Worm (Caenorhabditis elegans) whole organism, mixed stage, embryonic: ENCODE results near the gene F31B9.7.

Source experiments
- blmp-1 ChIP-seq: fragments of 150-350 bp; optimal IDR thresholded peaks from 2 replicates; lab custom pipeline; 2014; ENCODE audit warnings: missing biosample characterization, missing genetic modification characterization
- lsy-2 ChIP-seq: fragments of 150-350 bp; optimal IDR thresholded peaks from 2 replicates; lab custom pipeline; 2014; ENCODE audit warnings: missing biosample characterization, missing genetic modification characterization
- nhr-12 ChIP-seq: fragments of 150-350 bp; optimal IDR thresholded peaks from 2 replicates; lab custom pipeline; 2014; ENCODE audit warnings: missing biosample characterization, missing genetic modification characterization
- nhr-28 ChIP-seq: fragments of 150-350 bp; optimal IDR thresholded peaks from 2 replicates; lab custom pipeline; 2014; ENCODE audit warnings: missing biosample characterization, missing genetic modification characterization
- pha-4 ChIP-seq: fragments of 150-350 bp; optimal IDR thresholded peaks from 2 replicates; lab custom pipeline; 2018; ENCODE audit warnings: missing biosample characterization, missing genetic modification reagents, missing genetic modification characterization

ce11 chrX:15953611-15954010 lies 34.1 kb downstream of the F31B9.7 start:
- TF ChIP-seq nhr-28 (tag; lab: Kevin White, UChicago) (no peak), nhr-12 (tag; lab: Kevin White, UChicago) (no peak), blmp-1 (tag; lab: Kevin White, UChicago) (no peak), lsy-2 (tag; lab: Kevin White, UChicago) (no peak), pha-4 (tag; lab: Kevin White, UChicago) (no peak)
